Fruit fly (Drosophila melanogaster): ENCODE results near the gene Lip4.

The Lip4 gene

DNA sequence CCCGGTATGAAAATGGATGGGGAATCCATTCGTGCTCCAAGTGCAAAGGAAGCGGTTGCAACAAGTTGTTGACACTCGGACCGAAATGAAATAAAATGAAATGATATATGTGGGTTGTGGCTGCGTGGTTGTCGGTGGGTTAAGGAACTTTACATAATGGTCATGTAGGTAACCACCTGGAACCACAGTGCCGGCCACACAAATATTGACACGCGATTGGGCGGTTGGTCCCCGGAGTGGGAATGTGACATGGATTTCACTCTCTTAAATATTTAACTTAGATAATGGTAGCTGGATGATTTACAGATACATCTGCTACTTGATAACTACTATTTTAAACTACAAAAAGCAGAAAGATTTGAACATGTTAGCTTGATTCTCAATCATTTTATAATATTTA lies 22.5 kb upstream of the Lip4 start (continued):
- peak; percentile 8 for TF ChIP-seq CG17568 (GFP tag; optimal IDR thresholded peaks at IDR 0.05)
- TF ChIP-seq CkIIα-i1 (GFP tag; IDR thresholded peaks at IDR 0.05) = no peak
- TF ChIP-seq Pdp1 (GFP tag; optimal IDR thresholded peaks at IDR 0.05) = peak in 1 of 2 experiments; percentile 56
- no peak for TF ChIP-seq CG11247 (GFP tag; IDR thresholded peaks at IDR 0.05)
- TF ChIP-seq YL-1 (GFP tag; optimal IDR thresholded peaks at IDR 0.05) = no peak
- no peak for TF ChIP-seq Doc3 (GFP tag; IDR thresholded peaks at IDR 0.05; ENCODE audit: partially characterized antibody)
- TF ChIP-seq CG10321 (GFP tag; IDR thresholded peaks at IDR 0.05) = no peak
- no peak for TF ChIP-seq CG7839 (tag; optimal IDR thresholded peaks at IDR 0.05)
- TF ChIP-seq trh (GFP tag; optimal IDR thresholded peaks at IDR 0.05) = no peak
- no peak for TF ChIP-seq CG14965 (GFP tag; optimal IDR thresholded peaks at IDR 0.05; ENCODE audit: borderline replicate concordance)
- no peak for TF ChIP-seq psq (GFP tag; optimal IDR thresholded peaks at IDR 0.05)
- no peak for TF ChIP-seq MESR4 (GFP tag; optimal IDR thresholded peaks at IDR 0.05)
- peak; percentile 4 for TF ChIP-seq NC2β (GFP tag; optimal IDR thresholded peaks at IDR 0.05)
- TF ChIP-seq B-H1 (GFP tag; IDR thresholded peaks at IDR 0.05) = no peak
- TF ChIP-seq gcm (GFP tag; optimal IDR thresholded peaks at IDR 0.05) = peak; percentile 8
- TF ChIP-seq Awh (GFP tag; IDR thresholded peaks at IDR 0.05) = no peak
- no peak for TF ChIP-seq CG10959 (GFP tag; IDR thresholded peaks at IDR 0.05)
- TF ChIP-seq klu (GFP tag; IDR thresholded peaks at IDR 0.05) = no peak
- TF ChIP-seq CG7928 (GFP tag; optimal IDR thresholded peaks at IDR 0.05) = no peak
- TF ChIP-seq CG4730 (GFP tag; IDR thresholded peaks at IDR 0.05) = no peak
- TF ChIP-seq Sry-δ (GFP tag; optimal IDR thresholded peaks at IDR 0.05) = no peak
- TF ChIP-seq chm (GFP tag; IDR thresholded peaks at IDR 0.05) = peak; percentile 29; the same call in 1 of the 2 replicates
- no peak for TF ChIP-seq CG18764 (GFP tag; optimal IDR thresholded peaks at IDR 0.05)
- no peak for TF ChIP-seq D (optimal IDR thresholded peaks at IDR 0.05)
- peak; percentile 23 for TF ChIP-seq D (GFP tag; optimal IDR thresholded peaks at IDR 0.05)
- no peak for TF ChIP-seq CG6854 (GFP tag; optimal IDR thresholded peaks at IDR 0.05)
- TF ChIP-seq nmo (GFP tag; optimal IDR thresholded peaks at IDR 0.05) = no peak
- no peak for TF ChIP-seq CG10654 (GFP tag; optimal IDR thresholded peaks at IDR 0.05)
- TF ChIP-seq CG32767 (GFP tag; IDR thresholded peaks at IDR 0.05) = no peak
- TF ChIP-seq pnt (GFP tag; optimal IDR thresholded peaks at IDR 0.05) = no peak
- no peak for TF ChIP-seq corto (GFP tag; optimal IDR thresholded peaks at IDR 0.05)
- TF ChIP-seq CG15696 (tag; optimal IDR thresholded peaks at IDR 0.05) = peak; percentile 81
- TF ChIP-seq CG5953 (GFP tag; IDR thresholded peaks at IDR 0.05) = no peak
- TF ChIP-seq Opbp (GFP tag; IDR thresholded peaks at IDR 0.05; ENCODE audit: partially characterized antibody) = no peak
- TF ChIP-seq sens (GFP tag) = peak; percentile 68
- peak; percentile 68; the same call in 2 of the 3 replicates for TF ChIP-seq ci (GFP tag; IDR thresholded peaks at IDR 0.05)
- no peak for TF ChIP-seq Dfd (GFP tag; optimal IDR thresholded peaks at IDR 0.05)
- TF ChIP-seq Dbx (GFP tag; IDR thresholded peaks at IDR 0.05) = no peak
- no peak for TF ChIP-seq CG2678 (tag; optimal IDR thresholded peaks at IDR 0.05)
- TF ChIP-seq Hmx (GFP tag; optimal IDR thresholded peaks at IDR 0.05) = no peak
- TF ChIP-seq CG5245 (GFP tag; optimal IDR thresholded peaks at IDR 0.05) = no peak
- no peak for TF ChIP-seq kah (GFP tag; optimal IDR thresholded peaks at IDR 0.05)
- TF ChIP-seq Side (GFP tag; optimal IDR thresholded peaks at IDR 0.05) = peak; percentile 21
- peak; percentile 36 for TF ChIP-seq CG4707 (GFP tag; optimal IDR thresholded peaks at IDR 0.05)
- TF ChIP-seq chif (GFP tag; optimal IDR thresholded peaks at IDR 0.05) = no peak
- TF ChIP-seq cas (GFP tag; IDR thresholded peaks at IDR 0.05) = no peak
- TF ChIP-seq eyg (GFP tag; optimal IDR thresholded peaks at IDR 0.05) = no peak
- peak; percentile 4 for TF ChIP-seq Blimp-1 (GFP tag; optimal IDR thresholded peaks at IDR 0.05)
- peak; percentile 40 for TF ChIP-seq CG1603 (tag; optimal IDR thresholded peaks at IDR 0.05)
- TF ChIP-seq ap (GFP tag; IDR thresholded peaks at IDR 0.05) = no peak
- no peak for TF ChIP-seq al (GFP tag; IDR thresholded peaks at IDR 0.05)
- no peak for TF ChIP-seq pita (GFP tag; optimal IDR thresholded peaks at IDR 0.05)
- TF ChIP-seq CG3838 (GFP tag; optimal IDR thresholded peaks at IDR 0.05) = no peak
